Worm (Caenorhabditis elegans) whole organism, late embryonic: ENCODE measurements around the gene T13F2.6.

Experiments
- C08G9.2 ChIP-seq: sonication (generic microtip); optimal IDR thresholded peaks from 2 replicates; lab custom pipeline; 2016; ENCODE audit warnings: mild to moderate bottlenecking, missing genetic modification characterization, moderate library complexity, missing compliant biosample characterization
- K02D7.2 ChIP-seq: sonication (generic microtip); optimal IDR thresholded peaks from 2 replicates; lab custom pipeline; 2017; ENCODE audit warnings: mild to moderate bottlenecking, missing genetic modification characterization, missing compliant biosample characterization
- ama-1 ChIP-seq: fragments of 150-350 bp; optimal IDR thresholded peaks from 2 replicates; lab custom pipeline; 2014
- ceh-24 ChIP-seq: sonication (generic microtip); optimal IDR thresholded peaks from 2 replicates; lab custom pipeline; 2016; ENCODE audit warnings: mild to moderate bottlenecking, missing genetic modification characterization, missing compliant biosample characterization
- ceh-30 ChIP-seq: fragments of 150-350 bp; optimal IDR thresholded peaks from 2 replicates; lab custom pipeline; 2014; ENCODE audit warnings: missing biosample characterization, missing genetic modification characterization
- elt-2 ChIP-seq: sonication (generic microtip); optimal IDR thresholded peaks from 2 replicates; lab custom pipeline; 2016; ENCODE audit warnings: missing genetic modification reagents, missing genetic modification characterization, missing compliant biosample characterization
- hlh-30 ChIP-seq: sonication (generic microtip); optimal IDR thresholded peaks from 2 replicates; lab custom pipeline; 2017; ENCODE audit warnings: antibody characterized with exemption, missing genetic modification characterization, missing compliant biosample characterization; ENCODE audit not compliant: insufficient read depth
- nhr-11 ChIP-seq: fragments of 150-350 bp; optimal IDR thresholded peaks from 2 replicates; lab custom pipeline; 2014; ENCODE audit warnings: missing biosample characterization, missing genetic modification characterization
- pha-4 ChIP-seq: fragments of 150-350 bp; optimal IDR thresholded peaks from 2 replicates; lab custom pipeline; 2018; ENCODE audit warnings: missing biosample characterization, missing genetic modification reagents, missing genetic modification characterization
- pros-1 ChIP-seq: fragments of 150-350 bp; optimal IDR thresholded peaks from 2 replicates; lab custom pipeline; 2014; ENCODE audit warnings: missing biosample characterization, missing genetic modification reagents, missing genetic modification characterization
- sdc-2 ChIP-seq: sonication (generic microtip); optimal IDR thresholded peaks from 2 replicates; lab custom pipeline; 2016; ENCODE audit warnings: missing genotype, missing genetic modification characterization, missing compliant biosample characterization
- ttx-3 ChIP-seq: sonication (generic microtip); optimal IDR thresholded peaks from 2 replicates; lab custom pipeline; 2016; ENCODE audit warnings: missing genetic modification reagents, missing genetic modification characterization, missing compliant biosample characterization

DNA sequence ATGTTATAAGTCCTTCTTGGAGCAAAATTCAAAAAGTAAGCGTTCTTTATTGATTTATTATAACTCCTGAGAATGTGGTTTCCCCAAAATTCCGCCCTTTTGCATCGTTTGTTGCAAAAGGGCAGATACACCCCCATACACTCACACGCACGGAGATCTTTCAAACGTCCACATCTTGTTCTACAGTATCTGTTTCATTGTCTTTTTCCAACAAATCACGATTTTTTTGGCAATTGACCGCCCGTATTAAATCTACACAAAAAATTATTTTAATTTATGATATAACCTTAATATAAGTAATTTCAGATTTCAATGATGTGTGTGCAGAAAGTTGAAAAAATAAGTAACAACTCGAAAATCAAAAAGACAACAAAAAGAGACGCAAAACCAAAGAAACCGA lies 11.4 kb downstream of the T13F2.6 start, which contains the start of gene T13F2.4:
- TF ChIP-seq ama-1 (lab: Kevin White, UChicago) (no peak), pros-1 (no peak), sdc-2 (tag; lab: Kevin White, UChicago) (no peak), K02D7.2 (no peak), ceh-24 (no peak), ttx-3 (tag; lab: Kevin White, UChicago) (no peak), pha-4 (tag; lab: Kevin White, UChicago) (no peak), ceh-30 (tag; lab: Kevin White, UChicago) (no peak), nhr-11 (no peak), elt-2 (no peak), C08G9.2 (tag; lab: Kevin White, UChicago) (no peak), hlh-30 (tag; lab: Kevin White, UChicago) (no peak)
